Worm (Caenorhabditis elegans): ENCODE data around the gene Y39A3B.1.

DNA sequence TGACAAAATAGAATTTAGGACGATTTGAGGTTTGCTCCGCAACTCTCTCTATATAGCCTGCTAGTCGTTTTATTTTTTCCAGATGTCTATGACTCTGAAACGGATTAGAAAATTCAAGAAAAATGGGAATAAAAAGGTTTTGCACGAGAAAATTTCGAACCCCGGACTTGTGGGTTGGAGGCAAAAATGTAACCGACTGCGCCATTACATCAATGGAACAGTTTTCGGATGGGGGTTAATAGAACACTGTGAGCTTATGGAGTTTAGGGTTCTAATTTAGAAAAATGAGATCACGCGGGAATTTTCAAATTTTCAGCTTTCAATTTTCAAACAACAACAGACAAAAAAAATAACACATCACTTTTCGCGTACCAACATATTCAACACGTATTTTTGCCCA, 25.9 kb downstream of the Y39A3B.1 start:
- TF ChIP-seq lir-3 (tag; optimal IDR thresholded peaks at IDR 0.05; ENCODE audit: poor library complexity) (no peak), nhr-77 (tag; optimal IDR thresholded peaks at IDR 0.05) (no peak), skn-1 (tag; optimal IDR thresholded peaks at IDR 0.05) (no peak), ztf-11 (tag; optimal IDR thresholded peaks at IDR 0.05) (no peak), hlh-4 (tag; optimal IDR thresholded peaks at IDR 0.05) (no peak)
